Fruit fly (Drosophila melanogaster) whole organism, pupa: Measurements from ENCODE around the gene ND-51.

ENCODE experiments used
- CG12605 ChIP-seq: fragments of 200-800 bp; sonication (Bioruptor generic); IDR thresholded peaks from 2 replicates; pipeline ENCODE4 v1.3.6; 2022; ENCODE audit warnings: missing biosample characterization, missing genetic modification characterization
- CG13204 ChIP-seq: fragments of 200-800 bp; sonication (Bioruptor generic); optimal IDR thresholded peaks from 2 replicates; lab custom pipeline; 2018; ENCODE audit warnings: missing biosample characterization, mild to moderate bottlenecking, missing genetic modification characterization, moderate library complexity
- CG14655 ChIP-seq: fragments of 200-800 bp; sonication (Bioruptor generic); optimal IDR thresholded peaks from 3 replicates; lab custom pipeline; 2017; ENCODE audit warnings: mild to moderate bottlenecking, missing biosample characterization, missing genetic modification reagents, missing genetic modification characterization
- CG17806 ChIP-seq: fragments of 200-800 bp; sonication (Bioruptor generic); optimal IDR thresholded peaks from 2 replicates; lab custom pipeline; 2018; ENCODE audit warnings: missing biosample characterization, mild to moderate bottlenecking, missing genetic modification characterization, moderate library complexity
- CG32121 ChIP-seq: fragments of 200-800 bp; sonication (Bioruptor generic); IDR thresholded peaks from 2 replicates; pipeline ENCODE4 v1.3.6; 2022; ENCODE audit warnings: missing biosample characterization, missing genetic modification characterization
- CG4496 ChIP-seq: fragments of 200-800 bp; sonication (Bioruptor generic); IDR thresholded peaks from 3 replicates; pipeline ENCODE4 v1.3.6; 2022; ENCODE audit warnings: missing biosample characterization, missing genetic modification characterization
- CG9948 ChIP-seq: fragments of 200-800 bp; sonication (Bioruptor generic); optimal IDR thresholded peaks from 2 replicates; lab custom pipeline; 2018; ENCODE audit warnings: missing biosample characterization, mild to moderate bottlenecking, missing genetic modification characterization, moderate library complexity
- D1 ChIP-seq: fragments of 200-800 bp; sonication (Bioruptor generic); optimal IDR thresholded peaks from 2 replicates; lab custom pipeline; 2018; ENCODE audit warnings: missing biosample characterization, mild to moderate bottlenecking, missing genetic modification characterization, moderate library complexity
- EcR ChIP-seq: fragments of 200-800 bp; sonication (Bioruptor generic); optimal IDR thresholded peaks from 3 replicates; lab custom pipeline; 2019; ENCODE audit warnings: missing biosample characterization, missing genetic modification characterization, mild to moderate bottlenecking, moderate library complexity, missing genetic modification reagents
- Pif1B ChIP-seq: fragments of 200-800 bp; sonication (Bioruptor generic); optimal IDR thresholded peaks from 3 replicates; lab custom pipeline; 2016; ENCODE audit warnings: missing biosample characterization, missing genetic modification characterization
- Snoo ChIP-seq: fragments of 200-800 bp; sonication (Bioruptor generic); optimal IDR thresholded peaks from 3 replicates; lab custom pipeline; 2017; ENCODE audit warnings: missing biosample characterization, mild to moderate bottlenecking, missing genetic modification characterization, inconsistent platforms
- fd96Ca ChIP-seq: fragments of 200-800 bp; sonication (Bioruptor generic); IDR thresholded peaks from 3 replicates; pipeline ENCODE4 v1.3.6; 2022; ENCODE audit warnings: missing biosample characterization, missing genetic modification characterization
- gl ChIP-seq: fragments of 200-800 bp; sonication (Bioruptor generic); optimal IDR thresholded peaks from 2 replicates; lab custom pipeline; 2018; ENCODE audit warnings: missing biosample characterization, mild to moderate bottlenecking, missing genetic modification characterization
- rn ChIP-seq: fragments of 200-800 bp; sonication (Bioruptor generic); IDR thresholded peaks from 2 replicates; pipeline ENCODE4 v1.3.6; 2022; ENCODE audit warnings: missing biosample characterization, missing genetic modification characterization

- TF ChIP-seq CG13204 (GFP tag; lab: Kevin White, UChicago): no peak
- TF ChIP-seq CG14655 (GFP tag; lab: Kevin White, UChicago): no peak
- no peak for TF ChIP-seq EcR (GFP tag; lab: Kevin White, UChicago)
- no peak for TF ChIP-seq D1 (tag; lab: Kevin White, UChicago)
- TF ChIP-seq CG4496 (GFP tag; lab: Robert Waterston, UW): peak; percentile 50; the same call in 1 of the 3 replicates
- no peak for TF ChIP-seq CG32121 (GFP tag; lab: Robert Waterston, UW)
- TF ChIP-seq CG9948 (tag; lab: Kevin White, UChicago): no peak
- TF ChIP-seq Snoo (tag; lab: Kevin White, UChicago): peak; percentile 24
- no peak for TF ChIP-seq gl
- TF ChIP-seq CG12605 (GFP tag; lab: Robert Waterston, UW): no peak
- TF ChIP-seq rn: no peak
- no peak for TF ChIP-seq CG17806
- peak; percentile 17 for TF ChIP-seq Pif1B (GFP tag; lab: Kevin White, UChicago)
- TF ChIP-seq fd96Ca (GFP tag; lab: Robert Waterston, UW): no peak
Observed at dm6 chr2L:6047528-6048160, 14.9 kb downstream of the ND-51 start, which contains the start of gene IPIP.
